Worm (Caenorhabditis elegans) whole organism, dauer: ENCODE data around the gene fkh-2.

Source experiments
- unc-62 ChIP-seq: sonication (generic microtip); optimal IDR thresholded peaks from 2 replicates; lab custom pipeline; 2017; ENCODE audit warnings: missing biosample characterization, missing genetic modification reagents, missing genetic modification characterization

fkh-2 gene

ce11 chrX:3742223-3742622, at the start of gene fkh-2:
fkh-2 (minus strand) TSS chrX:3742323.
- TF ChIP-seq unc-62 (GFP tag; lab: Kevin White, UChicago), result no peak

ce11 chrX:3791098-3791497, 49.0 kb upstream of the fkh-2 start:
- TF ChIP-seq unc-62 (GFP tag; lab: Kevin White, UChicago), result no peak

ce11 chrX:3788483-3788882, 46.4 kb upstream of the fkh-2 start:
- TF ChIP-seq unc-62 (GFP tag; lab: Kevin White, UChicago), result no peak

DNA sequence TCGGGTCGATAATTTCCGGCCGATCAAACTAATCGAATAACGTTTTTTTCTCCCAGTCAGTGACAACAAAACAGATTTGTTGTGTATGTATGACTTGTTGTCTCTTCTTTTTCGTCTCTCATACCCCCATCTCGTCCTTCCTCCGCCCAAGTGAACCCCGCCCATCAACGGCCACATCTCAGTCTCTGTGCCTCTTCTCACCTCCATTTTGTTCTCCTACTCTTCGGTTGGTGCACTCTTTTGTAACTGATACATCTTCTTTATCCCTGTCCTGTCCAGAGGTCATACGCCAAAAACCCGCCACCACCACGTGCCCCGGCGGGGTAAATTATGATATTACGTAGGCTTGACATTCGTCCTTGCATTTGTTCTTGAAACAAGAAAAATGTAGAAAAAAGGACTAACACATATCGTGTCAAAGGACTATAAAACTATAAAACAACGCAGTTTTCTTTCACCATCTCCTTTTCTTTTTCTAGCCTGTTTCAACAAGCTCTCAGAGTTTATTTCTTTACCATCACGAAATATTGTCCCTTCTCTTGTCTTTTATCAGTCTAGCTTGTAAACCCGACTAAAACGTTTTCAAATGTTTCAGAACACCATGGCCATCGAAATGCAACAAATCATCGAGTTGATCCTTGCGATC, 45.4 kb upstream of the fkh-2 start, which contains the start of gene pmpl-1:
pmpl-1 (plus strand) TSS at position 596 of the 646 bp plus-strand sequence.
- TF ChIP-seq unc-62 (GFP tag; lab: Kevin White, UChicago), result no peak

- no peak for TF ChIP-seq unc-62 (GFP tag; lab: Kevin White, UChicago)
Observed at ce11 chrX:3785111-3785808, 43.1 kb upstream of the fkh-2 start.

DNA sequence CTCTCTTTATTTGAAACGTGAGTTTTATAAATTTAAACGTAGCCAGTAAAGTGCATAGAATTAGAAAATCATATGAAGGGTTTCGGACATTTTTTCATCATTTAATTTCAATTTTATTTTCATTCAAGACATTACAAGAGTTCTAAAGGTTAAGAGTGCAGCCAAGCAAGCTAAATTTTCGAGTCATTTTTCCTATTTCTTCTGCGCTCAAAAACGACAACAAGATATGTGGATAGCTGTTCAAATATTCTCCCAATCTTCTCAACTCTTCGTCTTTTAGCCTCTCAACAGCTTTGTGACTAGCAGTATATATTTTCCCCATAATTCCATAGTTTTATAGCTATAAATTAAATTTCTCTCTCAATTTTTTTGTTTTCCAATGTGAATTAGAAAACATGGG, 41.5 kb upstream of the fkh-2 start:
- no peak for TF ChIP-seq unc-62 (GFP tag; lab: Kevin White, UChicago)

DNA sequence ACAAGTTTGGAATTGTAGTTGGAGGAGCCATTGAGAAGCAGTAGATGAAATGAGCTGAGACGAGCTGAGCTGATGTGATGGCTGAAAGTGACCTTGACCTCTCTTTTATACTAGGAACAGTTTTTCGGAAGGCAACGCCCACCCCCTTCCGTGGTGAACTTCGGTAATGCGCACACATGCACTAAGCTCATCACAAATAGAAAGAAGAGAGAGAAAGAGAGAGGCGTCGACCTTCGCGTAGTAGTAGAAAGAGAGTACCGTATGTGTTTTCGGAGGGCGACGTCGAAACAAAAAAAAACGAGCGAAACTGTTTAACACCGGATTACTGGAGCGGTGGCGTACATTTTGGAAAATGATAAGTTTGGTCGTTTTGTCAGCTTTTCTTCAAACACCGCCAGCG, 38.9 kb upstream of the fkh-2 start, which contains the start of gene marg-1:
marg-1 (minus strand) TSS at position 101 of the 400 bp plus-strand sequence.
- no peak for TF ChIP-seq unc-62 (GFP tag; lab: Kevin White, UChicago)

DNA sequence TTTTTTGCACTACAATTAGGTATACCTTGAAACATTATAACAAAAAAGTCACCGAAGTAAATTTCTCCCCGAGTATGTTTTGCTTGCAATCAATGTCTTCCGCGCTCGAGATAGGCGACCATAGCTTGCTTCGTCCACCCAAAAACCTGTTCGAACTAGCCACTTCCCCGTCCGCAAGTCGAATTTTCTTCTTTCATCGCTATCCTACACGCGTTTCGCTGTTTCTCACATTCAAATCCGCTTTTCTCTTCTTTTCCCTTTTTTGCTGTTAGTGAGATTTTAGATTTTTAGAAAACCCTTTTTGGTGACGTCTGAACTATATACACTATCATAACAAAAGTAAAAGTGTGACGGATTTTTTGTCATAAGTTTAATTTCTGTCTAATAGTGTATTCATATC, 31.1 kb upstream of the fkh-2 start:
- no peak for TF ChIP-seq unc-62 (GFP tag; lab: Kevin White, UChicago)

ce11 chrX:3772405-3772804, 30.3 kb upstream of the fkh-2 start, which contains the start of gene F47B7.2:
F47B7.2 (plus strand) TSS chrX:3772762.
- no peak for TF ChIP-seq unc-62 (GFP tag; lab: Kevin White, UChicago)

DNA sequence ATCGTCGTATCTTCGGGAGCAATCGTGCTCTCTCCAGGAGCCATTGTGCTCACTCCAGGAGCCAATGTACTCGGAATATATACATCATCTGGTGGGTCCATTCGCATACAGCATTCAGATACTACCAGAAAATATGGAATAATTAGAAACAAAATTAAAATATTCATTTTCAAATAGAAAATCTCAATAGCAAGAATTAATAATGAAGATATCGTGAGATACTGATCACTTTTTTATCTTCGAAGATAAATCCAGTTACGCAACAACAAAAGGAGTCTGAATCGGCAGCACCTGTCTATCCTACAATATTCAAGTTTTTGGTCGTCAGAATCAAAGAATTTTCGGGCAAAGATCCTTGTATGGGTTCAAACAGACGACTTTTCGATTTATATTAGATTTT, 26.6 kb upstream of the fkh-2 start, which contains the start of gene F47B7.5:
F47B7.5 (minus strand) TSS at position 101 of the 400 bp plus-strand sequence.
- TF ChIP-seq unc-62 (GFP tag; lab: Kevin White, UChicago), result no peak

- TF ChIP-seq unc-62 (GFP tag; lab: Kevin White, UChicago), result no peak
Observed at ce11 chrX:3766552-3766951, 24.4 kb upstream of the fkh-2 start, which contains the start of gene F47B7.4. F47B7.4 (minus strand) TSS chrX:3766652.

DNA sequence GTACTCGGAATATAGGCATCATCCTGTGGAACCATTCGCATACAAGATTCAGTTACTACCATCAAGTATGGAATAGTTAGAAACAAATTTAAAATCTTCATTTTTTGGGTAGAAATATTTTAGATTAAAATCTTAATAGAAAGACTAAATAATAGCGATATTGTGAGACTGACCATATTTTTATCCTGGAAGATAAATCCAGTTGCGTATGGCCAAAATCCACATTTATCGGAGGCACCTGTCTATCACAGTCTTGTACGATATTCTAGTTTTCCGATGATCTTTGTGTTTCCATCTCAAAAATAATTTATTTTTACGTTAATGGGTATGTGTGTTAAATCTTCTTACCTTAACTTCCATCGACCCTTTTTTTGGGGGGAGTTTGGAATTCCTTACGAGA, 22.2 kb upstream of the fkh-2 start, which contains the start of gene F47B7.3:
F47B7.3 (minus strand) TSS at position 101 of the 400 bp plus-strand sequence.
- TF ChIP-seq unc-62 (GFP tag; lab: Kevin White, UChicago), result no peak

ce11 chrX:3762410-3762809, 20.3 kb upstream of the fkh-2 start, which contains the start of gene T14G12.11:
T14G12.11 (minus strand) TSS chrX:3762547.
- TF ChIP-seq unc-62 (GFP tag; lab: Kevin White, UChicago), result no peak

- no peak for TF ChIP-seq unc-62 (GFP tag; lab: Kevin White, UChicago)
Observed at ce11 chrX:3759820-3760219, 17.7 kb upstream of the fkh-2 start.

- no peak for TF ChIP-seq unc-62 (GFP tag; lab: Kevin White, UChicago)
Observed at ce11 chrX:3759345-3759744, 17.2 kb upstream of the fkh-2 start, which contains the start of gene T14G12.6. T14G12.6 (minus strand) TSS chrX:3759445.

- no peak for TF ChIP-seq unc-62 (GFP tag; lab: Kevin White, UChicago)
Observed at ce11 chrX:3758399-3758798, 16.3 kb upstream of the fkh-2 start, which contains the start of gene T14G12.12. T14G12.12 (minus strand) TSS chrX:3758499.
